Fruit fly (Drosophila melanogaster): ENCODE data around the gene CecB.
A peak's percentile ranks its signal among the peaks of the same experiment; 100 is the strongest.

CecB gene

dm6 chr3R:30256233-30256632 is 42.6 kb upstream of the CecB start:
- TF ChIP-seq Jra (GFP tag; optimal IDR thresholded peaks at IDR 0.05) (no peak), Rel (GFP tag; optimal IDR thresholded peaks at IDR 0.05) (no peak), Rel (tag; optimal IDR thresholded peaks at IDR 0.05) (no peak), sage (GFP tag; optimal IDR thresholded peaks at IDR 0.05) (no peak), CrebA (GFP tag; optimal IDR thresholded peaks at IDR 0.05; ENCODE audit: borderline replicate concordance) (no peak), Hr78 (GFP tag; optimal IDR thresholded peaks at IDR 0.05) (no peak), Abd-B (GFP tag; optimal IDR thresholded peaks at IDR 0.05) (no peak), jim (GFP tag; optimal IDR thresholded peaks at IDR 0.05) (no peak), dsf (GFP tag; optimal IDR thresholded peaks at IDR 0.05; ENCODE audit: borderline replicate concordance) (no peak), tai (GFP tag; optimal IDR thresholded peaks at IDR 0.05) (no peak), Mio (GFP tag; optimal IDR thresholded peaks at IDR 0.05) (no peak), sv (GFP tag; optimal IDR thresholded peaks at IDR 0.05) (no peak), Hnf4 (GFP tag; optimal IDR thresholded peaks at IDR 0.05) (no peak), N (GFP tag; optimal IDR thresholded peaks at IDR 0.05) (no peak), dmrt93B (GFP tag; optimal IDR thresholded peaks at IDR 0.05) (peak; percentile 26), CG32264 (GFP tag; optimal IDR thresholded peaks at IDR 0.05) (no peak), HLH106 (tag; optimal IDR thresholded peaks at IDR 0.05) (peak; percentile 66), usp (GFP tag; optimal IDR thresholded peaks at IDR 0.05) (no peak), ey (GFP tag; optimal IDR thresholded peaks at IDR 0.05) (no peak), psq (GFP tag; optimal IDR thresholded peaks at IDR 0.05) (no peak), Dif (GFP tag; optimal IDR thresholded peaks at IDR 0.05; ENCODE audit: partially characterized antibody) (no peak), Myc (optimal IDR thresholded peaks at IDR 0.05) (no peak), lola (GFP tag; optimal IDR thresholded peaks at IDR 0.05) (no peak), dl (GFP tag; optimal IDR thresholded peaks at IDR 0.05; ENCODE audit: insufficient read depth in 1 of 2, partially characterized antibody in 2 of 2) (no peak), foxo (GFP tag; optimal IDR thresholded peaks at IDR 0.05) (peak in 1 of 2 experiments; percentile 39), Hr83 (GFP tag; optimal IDR thresholded peaks at IDR 0.05; ENCODE audit: poor library complexity, severe bottlenecking) (no peak), pan (optimal IDR thresholded peaks at IDR 0.05) (no peak), brk (GFP tag; optimal IDR thresholded peaks at IDR 0.05) (no peak), rgr (GFP tag; optimal IDR thresholded peaks at IDR 0.05) (peak; percentile 43), CG9705 (GFP tag; optimal IDR thresholded peaks at IDR 0.05) (no peak), woc (GFP tag; optimal IDR thresholded peaks at IDR 0.05) (no peak), Dfd (GFP tag; optimal IDR thresholded peaks at IDR 0.05) (no peak), h (GFP tag; optimal IDR thresholded peaks at IDR 0.05) (peak; percentile 71), OdsH (GFP tag; optimal IDR thresholded peaks at IDR 0.05) (peak; percentile 29), Sp1 (GFP tag; optimal IDR thresholded peaks at IDR 0.05) (peak; percentile 59), br (GFP tag; optimal IDR thresholded peaks at IDR 0.05) (peak; percentile 14), fru (GFP tag; optimal IDR thresholded peaks at IDR 0.05) (peak; percentile 21), Vsx2 (GFP tag; optimal IDR thresholded peaks at IDR 0.05; ENCODE audit: partially characterized antibody) (no peak), GATAd (GFP tag; optimal IDR thresholded peaks at IDR 0.05) (no peak)

dm6 chr3R:30255255-30256121 is 41.9 kb upstream of the CecB start:
- no peak for TF ChIP-seq Myc (optimal IDR thresholded peaks at IDR 0.05)
- no peak for TF ChIP-seq usp (GFP tag; optimal IDR thresholded peaks at IDR 0.05)
- peak; percentile 69 for TF ChIP-seq Jra (GFP tag; optimal IDR thresholded peaks at IDR 0.05)
- no peak for TF ChIP-seq N (GFP tag; optimal IDR thresholded peaks at IDR 0.05)
- TF ChIP-seq tai (GFP tag; optimal IDR thresholded peaks at IDR 0.05), result peak; percentile 65
- TF ChIP-seq foxo (GFP tag; optimal IDR thresholded peaks at IDR 0.05), result peak in 1 of 2 experiments; percentile 89
- peak; percentile 70 for TF ChIP-seq dmrt93B (GFP tag; optimal IDR thresholded peaks at IDR 0.05)
- TF ChIP-seq br (GFP tag; optimal IDR thresholded peaks at IDR 0.05), result peak; percentile 90
- TF ChIP-seq HLH106 (tag; optimal IDR thresholded peaks at IDR 0.05), result peak; percentile 96
- TF ChIP-seq pan (optimal IDR thresholded peaks at IDR 0.05), result no peak
- TF ChIP-seq Hr83 (GFP tag; optimal IDR thresholded peaks at IDR 0.05; ENCODE audit: poor library complexity, severe bottlenecking), result no peak
- no peak for TF ChIP-seq GATAd (GFP tag; optimal IDR thresholded peaks at IDR 0.05)
- no peak for TF ChIP-seq lola (GFP tag; optimal IDR thresholded peaks at IDR 0.05)
- no peak for TF ChIP-seq Hr78 (GFP tag; optimal IDR thresholded peaks at IDR 0.05)
- TF ChIP-seq sv (GFP tag; optimal IDR thresholded peaks at IDR 0.05), result no peak
- peak; percentile 97 for TF ChIP-seq h (GFP tag; optimal IDR thresholded peaks at IDR 0.05)
- peak; percentile 87 for TF ChIP-seq CG9705 (GFP tag; optimal IDR thresholded peaks at IDR 0.05)
- TF ChIP-seq psq (GFP tag; optimal IDR thresholded peaks at IDR 0.05), result peak; percentile 96
- peak; percentile 74 for TF ChIP-seq CrebA (GFP tag; optimal IDR thresholded peaks at IDR 0.05; ENCODE audit: borderline replicate concordance)
- peak; percentile 65 for TF ChIP-seq dsf (GFP tag; optimal IDR thresholded peaks at IDR 0.05; ENCODE audit: borderline replicate concordance)
- TF ChIP-seq Rel (GFP tag; optimal IDR thresholded peaks at IDR 0.05), result peak; percentile 94
- peak; percentile 89 for TF ChIP-seq Rel (tag; optimal IDR thresholded peaks at IDR 0.05)
- no peak for TF ChIP-seq Mio (GFP tag; optimal IDR thresholded peaks at IDR 0.05)
- TF ChIP-seq ey (GFP tag; optimal IDR thresholded peaks at IDR 0.05), result peak; percentile 91
- peak in 1 of 2 experiments; percentile 32 for TF ChIP-seq dl (GFP tag; optimal IDR thresholded peaks at IDR 0.05; ENCODE audit: insufficient read depth in 1 of 2, partially characterized antibody in 2 of 2)
- TF ChIP-seq OdsH (GFP tag; optimal IDR thresholded peaks at IDR 0.05), result peak; percentile 91
- TF ChIP-seq Dif (GFP tag; optimal IDR thresholded peaks at IDR 0.05; ENCODE audit: partially characterized antibody), result peak; percentile 32
- peak; percentile 97 for TF ChIP-seq Sp1 (GFP tag; optimal IDR thresholded peaks at IDR 0.05)
- peak; percentile 74 for TF ChIP-seq CG32264 (GFP tag; optimal IDR thresholded peaks at IDR 0.05)
- TF ChIP-seq jim (GFP tag; optimal IDR thresholded peaks at IDR 0.05), result no peak
- TF ChIP-seq rgr (GFP tag; optimal IDR thresholded peaks at IDR 0.05), result peak; percentile 93
- TF ChIP-seq Abd-B (GFP tag; optimal IDR thresholded peaks at IDR 0.05), result no peak
- TF ChIP-seq fru (GFP tag; optimal IDR thresholded peaks at IDR 0.05), result peak; percentile 89
- TF ChIP-seq sage (GFP tag; optimal IDR thresholded peaks at IDR 0.05), result peak; percentile 88
- peak; percentile 81 for TF ChIP-seq brk (GFP tag; optimal IDR thresholded peaks at IDR 0.05)
- peak; percentile 51 for TF ChIP-seq Vsx2 (GFP tag; optimal IDR thresholded peaks at IDR 0.05; ENCODE audit: partially characterized antibody)
- TF ChIP-seq Hnf4 (GFP tag; optimal IDR thresholded peaks at IDR 0.05), result peak; percentile 78
- no peak for TF ChIP-seq Dfd (GFP tag; optimal IDR thresholded peaks at IDR 0.05)
- peak; percentile 62 for TF ChIP-seq woc (GFP tag; optimal IDR thresholded peaks at IDR 0.05)
